Fruit fly (Drosophila melanogaster): ENCODE data around the gene Gr36a.

- TF ChIP-seq CG8478 (optimal IDR thresholded peaks at IDR 0.05) (no peak), CTCF (optimal IDR thresholded peaks at IDR 0.05) (peak; percentile 49 to 59)
Observed at dm6 chr2L:17201777-17202176, 25.4 kb downstream of the Gr36a start.

All from S2 (cell line).